Worm (Caenorhabditis elegans) whole organism, young adult: ENCODE results near the gene D2023.6.
A peak's percentile ranks its signal among the peaks of the same experiment; 100 is the strongest.

Experiments used
- F33H1.4 ChIP-seq: fragments of 200-800 bp; sonication (Bioruptor generic); IDR thresholded peaks from 2 replicates; pipeline ENCODE4 v1.3.6; 2022; ENCODE audit warnings: missing genetic modification reagents, missing genetic modification characterization, missing compliant biosample characterization
- F57A8.1 ChIP-seq: fragments of 200-800 bp; sonication (Bioruptor generic); optimal IDR thresholded peaks from 2 replicates; lab custom pipeline; 2018; ENCODE audit warnings: mild to moderate bottlenecking, missing genetic modification characterization, moderate library complexity, missing compliant biosample characterization
- K11D2.4 ChIP-seq: fragments of 200-800 bp; sonication (Bioruptor generic); IDR thresholded peaks from 2 replicates; pipeline ENCODE4 v1.3.6; 2022; ENCODE audit warnings: missing genetic modification reagents, missing genetic modification characterization, missing compliant biosample characterization
- K12H6.12 ChIP-seq: fragments of 200-800 bp; sonication (Bioruptor generic); optimal IDR thresholded peaks from 2 replicates; lab custom pipeline; 2018; ENCODE audit warnings: mild to moderate bottlenecking, missing genetic modification characterization, missing compliant biosample characterization
- ama-1 ChIP-seq, 3 experiments: fragments of 150-350 bp in 1 of 3; sonication (generic microtip) in 2 of 3; optimal IDR thresholded peaks; 2 replicates each; lab custom pipeline; 2014 to 2018; ENCODE audit warnings: missing biosample characterization in 2 of 3, missing genetic modification characterization in 2 of 3, missing genetic modification reagents in 2 of 3
- bed-1 ChIP-seq: fragments of 200-800 bp; sonication (Bioruptor generic); IDR thresholded peaks from 2 replicates; pipeline ENCODE4 v1.3.6; 2022; ENCODE audit warnings: missing genetic modification reagents, missing genetic modification characterization, missing compliant biosample characterization
- chd-7 ChIP-seq: sonication (generic microtip); optimal IDR thresholded peaks from 2 replicates; lab custom pipeline; 2016; ENCODE audit warnings: mild to moderate bottlenecking, missing genetic modification characterization, moderate library complexity, missing compliant biosample characterization
- die-1 ChIP-seq: sonication (generic microtip); optimal IDR thresholded peaks from 2 replicates; lab custom pipeline; 2016; ENCODE audit warnings: missing genotype, mild to moderate bottlenecking, missing genetic modification characterization, missing compliant biosample characterization
- dox-1 ChIP-seq: fragments of 200-800 bp; sonication (Bioruptor generic); IDR thresholded peaks from 2 replicates; pipeline ENCODE4 v1.3.6; 2022; ENCODE audit warnings: missing genetic modification reagents, missing genetic modification characterization, missing compliant biosample characterization
- dpff-1 ChIP-seq: sonication (generic microtip); optimal IDR thresholded peaks from 2 replicates; lab custom pipeline; 2017; ENCODE audit warnings: mild to moderate bottlenecking, missing genetic modification characterization, missing compliant biosample characterization
- egl-44 ChIP-seq: fragments of 200-800 bp; sonication (Bioruptor generic); IDR thresholded peaks from 2 replicates; pipeline ENCODE4 v1.3.6; 2022; ENCODE audit warnings: missing genetic modification reagents, missing genetic modification characterization, missing compliant biosample characterization
- ekl-4 ChIP-seq: fragments of 200-800 bp; sonication (Bioruptor generic); IDR thresholded peaks from 2 replicates; pipeline ENCODE4 v1.3.6; 2022; ENCODE audit warnings: missing genetic modification reagents, missing genetic modification characterization, missing compliant biosample characterization
- ets-4 ChIP-seq: fragments of 200-800 bp; sonication (Bioruptor generic); optimal IDR thresholded peaks from 2 replicates; lab custom pipeline; 2018; ENCODE audit warnings: mild to moderate bottlenecking, missing genetic modification characterization, missing compliant biosample characterization
- fkh-3 ChIP-seq: sonication (generic microtip); optimal IDR thresholded peaks from 2 replicates; lab custom pipeline; 2016; ENCODE audit warnings: mild to moderate bottlenecking, missing genetic modification characterization, missing compliant biosample characterization
- gei-17 ChIP-seq: fragments of 200-800 bp; sonication (Bioruptor generic); optimal IDR thresholded peaks from 2 replicates; lab custom pipeline; 2018; ENCODE audit warnings: mild to moderate bottlenecking, missing genetic modification characterization, missing compliant biosample characterization
- hlh-12 ChIP-seq: sonication (generic microtip); optimal IDR thresholded peaks from 2 replicates; lab custom pipeline; 2016; ENCODE audit warnings: missing genetic modification characterization, missing compliant biosample characterization
- hlh-26 ChIP-seq: fragments of 200-800 bp; sonication (Bioruptor generic); conservative IDR thresholded peaks from 2 replicates; pipeline ENCODE4 v1.3.6; 2022; ENCODE audit warnings: missing genetic modification reagents, missing genetic modification characterization, missing compliant biosample characterization
- lin-26 ChIP-seq: fragments of 200-800 bp; sonication (Bioruptor generic); IDR thresholded peaks from 2 replicates; pipeline ENCODE4 v1.3.6; 2022; ENCODE audit warnings: missing genetic modification reagents, missing genetic modification characterization, missing compliant biosample characterization
- madf-10 ChIP-seq: sonication (generic microtip); optimal IDR thresholded peaks from 2 replicates; lab custom pipeline; 2016; ENCODE audit warnings: mild to moderate bottlenecking, missing genetic modification characterization, missing compliant biosample characterization
- mxl-1 ChIP-seq: sonication (generic microtip); optimal IDR thresholded peaks from 2 replicates; lab custom pipeline; 2016; ENCODE audit warnings: missing genetic modification characterization, missing compliant biosample characterization
- nhr-120 ChIP-seq: fragments of 200-800 bp; sonication (Bioruptor generic); IDR thresholded peaks from 2 replicates; pipeline ENCODE4 v1.3.6; 2022; ENCODE audit warnings: missing genetic modification characterization, missing compliant biosample characterization
- nhr-80 ChIP-seq: sonication (generic microtip); optimal IDR thresholded peaks from 2 replicates; lab custom pipeline; 2016; ENCODE audit warnings: missing genetic modification characterization, missing compliant biosample characterization
- pbrm-1 ChIP-seq: fragments of 200-800 bp; sonication (Bioruptor generic); IDR thresholded peaks from 2 replicates; pipeline ENCODE4 v1.3.6; 2022; ENCODE audit warnings: missing genetic modification reagents, missing genetic modification characterization, missing compliant biosample characterization
- pha-4 ChIP-seq: fragments of 150-350 bp; sonication (generic microtip); optimal IDR thresholded peaks from 2 replicates; lab custom pipeline; 2014; ENCODE audit warnings: missing biosample characterization, missing genetic modification reagents, missing genetic modification characterization
- rpc-1 ChIP-seq, 2 experiments: fragments of 150-350 bp in 1 of 2; sonication (generic microtip) in 1 of 2; optimal IDR thresholded peaks; 2 replicates each; lab custom pipeline; 2014 to 2018; ENCODE audit warnings: missing biosample characterization in 1 of 2, missing genetic modification characterization in 1 of 2, missing genetic modification reagents in 1 of 2, missing genotype in 1 of 2
- sdz-38 ChIP-seq: sonication (generic microtip); optimal IDR thresholded peaks from 2 replicates; lab custom pipeline; 2016; ENCODE audit warnings: missing genotype, missing genetic modification characterization, missing compliant biosample characterization
- snpc-4 ChIP-seq, 5 experiments: fragments of 150-350 bp in 1 of 5; sonication (generic microtip) in 4 of 5; optimal IDR thresholded peaks; 2 replicates each; lab custom pipeline; 2014 to 2018; ENCODE audit warnings: missing genetic modification characterization in 5 of 5, missing biosample characterization in 3 of 5, antibody characterized with exemption in 2 of 5, mild to moderate bottlenecking in 2 of 5, missing compliant biosample characterization in 2 of 5, missing genotype in 2 of 5, moderate library complexity in 2 of 5, missing genetic modification reagents in 1 of 5
- tbp1 ChIP-seq: fragments of 200-800 bp; sonication (Bioruptor generic); optimal IDR thresholded peaks from 2 replicates; lab custom pipeline; 2018; ENCODE audit warnings: mild to moderate bottlenecking, missing genetic modification characterization, missing compliant biosample characterization
- unc-62 ChIP-seq: fragments of 150-350 bp; optimal IDR thresholded peaks from 2 replicates; lab custom pipeline; 2014; ENCODE audit warnings: missing biosample characterization, missing genetic modification reagents, missing genetic modification characterization
- xnd-1 ChIP-seq: sonication (generic microtip); optimal IDR thresholded peaks from 2 replicates; lab custom pipeline; 2016; ENCODE audit warnings: missing genotype, missing genetic modification reagents, missing genetic modification characterization, missing compliant biosample characterization
- zim-3 ChIP-seq: sonication (generic microtip); optimal IDR thresholded peaks from 2 replicates; lab custom pipeline; 2017; ENCODE audit warnings: mild to moderate bottlenecking, missing genetic modification characterization, moderate library complexity, missing compliant biosample characterization
- ztf-22 ChIP-seq: fragments of 200-800 bp; sonication (Bioruptor generic); optimal IDR thresholded peaks from 2 replicates; lab custom pipeline; 2018; ENCODE audit warnings: mild to moderate bottlenecking, missing genetic modification characterization, moderate library complexity, missing compliant biosample characterization

The D2023.6 gene

DNA sequence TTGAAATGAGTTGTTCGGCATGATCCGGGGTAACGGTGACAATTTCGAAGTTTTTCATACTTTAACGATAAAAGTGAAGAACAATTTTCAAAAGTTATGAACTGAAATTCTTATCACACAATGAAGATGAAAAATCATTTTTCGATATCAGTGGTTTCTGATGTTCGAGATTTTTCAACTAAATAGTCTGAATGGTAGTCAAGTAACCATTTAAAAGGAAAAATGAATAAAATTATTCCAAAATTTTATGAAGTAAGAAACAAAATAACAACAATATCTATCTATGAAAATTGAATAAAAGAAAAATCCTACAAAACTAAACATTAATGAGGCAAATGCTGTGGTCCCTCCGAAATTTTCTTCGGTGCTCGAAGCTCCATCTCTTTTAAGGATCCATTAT is 1.5 kb upstream of the D2023.6 start, which contains the start of gene D2023.4:
TSS of gene D2023.4 (minus strand) at position 101 of the 400 bp plus-strand sequence.
- TF ChIP-seq die-1 (tag; lab: Kevin White, UChicago) (no peak), F33H1.4 (GFP tag; lab: Robert Waterston, UW) (no peak), hlh-26 (GFP tag; lab: Robert Waterston, UW) (no peak), chd-7 (no peak), ets-4 (GFP tag; lab: Kevin White, UChicago) (no peak)

DNA sequence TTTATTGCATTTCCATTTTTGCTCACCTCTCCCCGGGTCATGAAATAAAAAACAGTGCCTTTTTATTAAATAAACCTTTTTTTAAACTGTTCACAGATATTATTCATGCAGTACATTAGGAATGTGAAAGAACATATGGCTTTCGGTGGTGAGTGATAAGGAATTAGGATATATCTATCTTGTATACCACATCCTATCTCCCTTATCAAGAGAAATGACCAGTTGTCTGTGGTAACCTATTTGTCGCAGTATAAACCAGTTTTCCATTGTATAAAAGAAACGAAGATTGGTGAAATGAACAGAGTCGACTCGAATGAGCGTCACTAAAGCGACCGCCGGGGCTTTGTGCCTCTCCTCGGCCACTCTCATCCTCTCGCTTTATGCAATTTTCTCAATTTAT is 2.1 kb downstream of the D2023.6 start, which contains the start of gene col-158:
TSS of gene col-158 (plus strand) at position 301 of the 400 bp plus-strand sequence.
- TF ChIP-seq nhr-120: no peak
- TF ChIP-seq dox-1 (GFP tag; lab: Robert Waterston, UW): no peak
- TF ChIP-seq dpff-1 (tag; lab: Kevin White, UChicago): no peak
- TF ChIP-seq unc-62 (GFP tag; lab: Kevin White, UChicago): no peak
- no peak for TF ChIP-seq rpc-1 (optimal IDR thresholded peaks at IDR 0.05; lab: Kevin White, UChicago)
- no peak for TF ChIP-seq rpc-1 (tag; optimal IDR thresholded peaks at IDR 0.05; lab: Kevin White, UChicago)

DNA sequence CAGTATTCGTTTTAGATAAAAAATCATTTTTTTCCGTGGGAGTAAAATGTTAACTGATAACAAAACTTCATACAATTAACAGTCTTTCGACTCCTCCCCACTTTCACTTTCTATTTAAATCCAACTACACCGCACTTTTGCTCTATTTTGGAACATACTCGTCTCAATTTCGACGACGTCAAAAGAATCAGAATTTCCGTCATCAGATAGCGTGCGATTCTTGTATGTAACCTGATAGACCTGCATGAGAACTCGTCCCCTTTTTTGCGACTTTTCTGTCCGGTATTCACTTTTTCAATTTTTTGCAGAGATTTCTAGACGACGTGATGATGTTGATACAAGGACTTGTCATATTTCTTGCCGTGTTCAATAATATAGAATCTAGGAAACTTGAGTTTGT is 6.2 kb downstream of the D2023.6 start, which contains the start of gene pho-8:
TSS of gene pho-8 (plus strand) at position 301 of the 400 bp plus-strand sequence.
- TF ChIP-seq hlh-26 (GFP tag; lab: Robert Waterston, UW): no peak
- no peak for TF ChIP-seq bed-1
- no peak for TF ChIP-seq ztf-22 (GFP tag; lab: Kevin White, UChicago)
- TF ChIP-seq snpc-4 (GFP tag; optimal IDR thresholded peaks at IDR 0.05; lab: Kevin White, UChicago): no peak
- no peak for TF ChIP-seq snpc-4 (tag; optimal IDR thresholded peaks at IDR 0.05; lab: Kevin White, UChicago)
- TF ChIP-seq lin-26 (GFP tag; lab: Robert Waterston, UW): no peak
- TF ChIP-seq ama-1 (optimal IDR thresholded peaks at IDR 0.05; lab: Kevin White, UChicago): no peak
- no peak for TF ChIP-seq ama-1 (GFP tag; optimal IDR thresholded peaks at IDR 0.05; lab: Kevin White, UChicago)
- no peak for TF ChIP-seq madf-10 (tag; lab: Kevin White, UChicago)
- TF ChIP-seq die-1 (tag; lab: Kevin White, UChicago): no peak
- TF ChIP-seq gei-17: no peak
- no peak for TF ChIP-seq tbp1

DNA sequence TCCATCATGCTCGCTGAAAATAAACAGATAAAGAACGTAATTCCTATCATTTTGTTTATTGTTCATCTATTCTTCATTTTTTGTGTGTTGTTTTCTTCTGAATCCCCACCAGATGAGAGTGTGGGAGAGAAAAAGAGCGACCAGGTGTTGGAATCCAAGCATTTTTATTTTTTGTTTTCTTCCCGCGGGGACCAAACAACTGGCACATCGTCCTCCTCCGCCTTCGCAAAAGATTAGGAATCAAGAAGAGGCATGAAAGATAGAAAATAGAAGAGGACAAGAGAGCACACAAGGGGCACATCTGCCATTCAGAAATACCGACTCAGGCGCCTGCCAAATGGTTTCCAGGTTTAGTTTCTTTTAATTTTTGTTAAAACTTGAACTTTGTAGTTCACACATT is 8.9 kb downstream of the D2023.6 start, which contains the start of gene R13H4.2:
TSS of gene R13H4.2 (plus strand) at position 319 of the 400 bp plus-strand sequence.
- peak; percentile 10 for TF ChIP-seq K12H6.12
- TF ChIP-seq nhr-80 (tag; lab: Kevin White, UChicago): no peak

DNA sequence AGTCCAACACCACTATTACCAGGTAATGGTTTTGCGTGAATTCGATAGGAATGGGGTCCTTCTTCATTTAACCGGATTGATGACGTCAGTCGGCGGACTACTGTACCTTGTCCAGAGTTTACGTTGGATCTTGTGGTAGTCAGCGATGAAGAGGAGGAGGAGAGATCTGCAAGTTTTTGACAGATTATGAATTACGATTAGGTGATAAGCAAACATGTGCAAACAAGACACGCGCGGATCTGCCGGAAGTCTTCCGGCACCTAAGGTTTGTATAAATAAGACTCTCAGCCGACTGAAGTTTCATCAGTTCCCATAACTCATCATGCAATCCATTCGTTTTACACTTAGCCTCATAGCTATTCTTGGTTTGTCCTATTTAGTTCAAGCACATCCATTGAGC is 12.1 kb downstream of the D2023.6 start, which contains the start of gene idpb-5:
TSS of gene idpb-5 (plus strand) at position 301 of the 400 bp plus-strand sequence.
- TF ChIP-seq egl-44 (no peak), sdz-38 (tag; lab: Kevin White, UChicago) (no peak), F57A8.1 (GFP tag; lab: Kevin White, UChicago) (no peak), hlh-12 (no peak), mxl-1 (tag; lab: Kevin White, UChicago) (no peak), K11D2.4 (no peak), gei-17 (no peak), pbrm-1 (GFP tag; lab: Robert Waterston, UW) (no peak), zim-3 (tag; lab: Kevin White, UChicago) (no peak), xnd-1 (tag; lab: Kevin White, UChicago) (no peak), fkh-3 (tag; lab: Kevin White, UChicago) (no peak), pha-4 (tag; lab: Kevin White, UChicago) (no peak), ekl-4 (GFP tag; lab: Robert Waterston, UW) (no peak)
